Worm (Caenorhabditis elegans) whole organism, early embryonic: ENCODE measurements around the gene dtmk-1.

Experiments used
- B0310.2 ChIP-seq: sonication (generic microtip); optimal IDR thresholded peaks from 2 replicates; lab custom pipeline; 2016; ENCODE audit warnings: mild to moderate bottlenecking, missing genetic modification characterization, missing compliant biosample characterization
- F13C5.2 ChIP-seq: sonication (generic microtip); optimal IDR thresholded peaks from 2 replicates; lab custom pipeline; 2017; ENCODE audit warnings: mild to moderate bottlenecking, missing genetic modification characterization, inconsistent platforms, missing compliant biosample characterization
- aly-1 ChIP-seq: sonication (generic microtip); optimal IDR thresholded peaks from 2 replicates; lab custom pipeline; 2016; ENCODE audit warnings: missing genetic modification characterization, missing compliant biosample characterization
- ama-1 ChIP-seq: fragments of 150-350 bp; optimal IDR thresholded peaks from 2 replicates; lab custom pipeline; 2014
- ceh-13 ChIP-seq: fragments of 200-800 bp; sonication (Bioruptor generic); optimal IDR thresholded peaks from 2 replicates; lab custom pipeline; 2018; ENCODE audit warnings: mild to moderate bottlenecking, missing genetic modification characterization, missing compliant biosample characterization
- ceh-36 ChIP-seq: sonication (generic microtip); optimal IDR thresholded peaks from 2 replicates; lab custom pipeline; 2016; ENCODE audit warnings: missing genetic modification characterization, inconsistent platforms, missing compliant biosample characterization
- flt-1 ChIP-seq: fragments of 200-800 bp; sonication (Bioruptor generic); IDR thresholded peaks from 2 replicates; pipeline ENCODE4 v1.3.6; 2022; ENCODE audit warnings: missing genetic modification characterization, missing compliant biosample characterization
- hmg-4 ChIP-seq: fragments of 200-800 bp; sonication (Bioruptor generic); optimal IDR thresholded peaks from 2 replicates; lab custom pipeline; 2018; ENCODE audit warnings: mild to moderate bottlenecking, missing genetic modification characterization, missing compliant biosample characterization
- hnd-1 ChIP-seq: sonication (generic microtip); optimal IDR thresholded peaks from 2 replicates; lab custom pipeline; 2016; ENCODE audit warnings: missing genetic modification characterization, missing compliant biosample characterization
- pes-1 ChIP-seq: fragments of 200-800 bp; sonication (Bioruptor generic); IDR thresholded peaks from 2 replicates; pipeline ENCODE4 v1.3.6; 2022; ENCODE audit warnings: missing genetic modification reagents, missing genetic modification characterization, missing compliant biosample characterization
- scrt-1 ChIP-seq: fragments of 200-800 bp; sonication (Bioruptor generic); IDR thresholded peaks from 2 replicates; pipeline ENCODE4 v1.3.6; 2022; ENCODE audit warnings: missing genetic modification characterization, missing compliant biosample characterization
- sea-1 ChIP-seq: fragments of 200-800 bp; sonication (Bioruptor generic); conservative IDR thresholded peaks from 2 replicates; pipeline ENCODE4 v1.3.6; 2022; ENCODE audit warnings: missing genetic modification characterization, missing compliant biosample characterization
- tbx-37 ChIP-seq: fragments of 200-800 bp; sonication (Bioruptor generic); conservative IDR thresholded peaks from 2 replicates; pipeline ENCODE4 v1.3.6; 2022; ENCODE audit warnings: missing genetic modification reagents, missing genetic modification characterization, missing compliant biosample characterization
- tra-4 ChIP-seq: sonication (generic microtip); optimal IDR thresholded peaks from 2 replicates; lab custom pipeline; 2017; ENCODE audit warnings: missing genetic modification characterization, missing compliant biosample characterization

DNA sequence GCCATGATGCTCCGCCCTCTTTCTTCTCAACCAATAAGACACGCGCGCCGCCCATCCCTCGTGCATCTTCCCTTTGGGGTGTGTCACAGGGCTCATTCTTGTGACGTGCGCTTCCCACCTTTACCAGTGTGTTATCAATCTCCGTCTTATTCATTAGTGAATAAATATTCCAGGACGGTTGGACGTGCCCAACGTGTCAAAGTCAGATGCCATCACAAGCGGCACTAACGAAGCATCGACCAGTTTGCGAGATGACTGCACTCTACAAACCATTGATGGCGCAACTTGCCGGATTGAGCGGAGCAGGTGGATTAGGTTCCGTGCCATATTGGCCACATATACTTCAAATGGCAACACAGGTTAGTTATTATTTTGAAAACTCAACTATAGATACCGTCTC, 6.8 kb downstream of the dtmk-1 start:
- TF ChIP-seq tbx-37 (GFP tag; lab: Robert Waterston, UW) = no peak
- no peak for TF ChIP-seq hmg-4
- no peak for TF ChIP-seq ama-1 (lab: Kevin White, UChicago)
- no peak for TF ChIP-seq flt-1 (GFP tag; lab: Robert Waterston, UW)
- TF ChIP-seq ceh-36 (tag; lab: Kevin White, UChicago) = no peak
- TF ChIP-seq aly-1 (tag; lab: Kevin White, UChicago) = no peak
- no peak for TF ChIP-seq pes-1 (GFP tag; lab: Robert Waterston, UW)
- TF ChIP-seq ceh-13 (GFP tag; lab: Kevin White, UChicago) = no peak
- no peak for TF ChIP-seq sea-1
- TF ChIP-seq F13C5.2 (tag; lab: Kevin White, UChicago) = no peak
- TF ChIP-seq hnd-1 (tag; lab: Kevin White, UChicago) = no peak
- no peak for TF ChIP-seq tra-4 (tag; lab: Kevin White, UChicago)
- TF ChIP-seq B0310.2 (tag; lab: Kevin White, UChicago) = no peak
- no peak for TF ChIP-seq scrt-1
